Worm (Caenorhabditis elegans) whole organism, L4 larva: Measurements from ENCODE around the gene R04F11.5.

Experiments
- D1046.2 ChIP-seq: fragments of 200-800 bp; sonication (Bioruptor generic); IDR thresholded peaks from 2 replicates; pipeline ENCODE4 v1.3.6; 2022; ENCODE audit warnings: missing genetic modification characterization, missing compliant biosample characterization
- F37D6.2 ChIP-seq: sonication (generic microtip); optimal IDR thresholded peaks from 2 replicates; lab custom pipeline; 2016; ENCODE audit warnings: mild to moderate bottlenecking, missing genetic modification characterization, missing compliant biosample characterization
- F44E2.7 ChIP-seq: fragments of 200-800 bp; sonication (Bioruptor generic); IDR thresholded peaks from 2 replicates; pipeline ENCODE4 v2.1.2; 2022; ENCODE audit warnings: missing genetic modification characterization, missing compliant biosample characterization
- R02D3.7 ChIP-seq: fragments of 150-350 bp; sonication (generic microtip); optimal IDR thresholded peaks from 3 replicates; lab custom pipeline; 2014; ENCODE audit warnings: missing biosample characterization, missing genetic modification characterization
- T20F7.1 ChIP-seq: fragments of 200-800 bp; sonication (Bioruptor generic); optimal IDR thresholded peaks from 2 replicates; lab custom pipeline; 2018; ENCODE audit warnings: mild to moderate bottlenecking, missing genetic modification characterization, missing compliant biosample characterization
- T26A8.4 ChIP-seq: fragments of 200-800 bp; sonication (Bioruptor generic); IDR thresholded peaks from 2 replicates; pipeline ENCODE4 v1.3.6; 2022; ENCODE audit warnings: missing genetic modification characterization, missing compliant biosample characterization
- Y105C5A.15 ChIP-seq: fragments of 200-800 bp; sonication (Bioruptor generic); IDR thresholded peaks from 2 replicates; pipeline ENCODE4 v1.3.6; 2022; ENCODE audit warnings: missing genetic modification characterization, missing compliant biosample characterization
- Y48G9A.11 ChIP-seq: fragments of 200-800 bp; sonication (Bioruptor generic); IDR thresholded peaks from 2 replicates; pipeline ENCODE4 v1.3.6; 2022; ENCODE audit warnings: missing genetic modification reagents, missing genetic modification characterization, missing compliant biosample characterization
- Y75B8A.6 ChIP-seq: fragments of 200-800 bp; sonication (Bioruptor generic); IDR thresholded peaks from 2 replicates; pipeline ENCODE4 v1.3.6; 2022; ENCODE audit warnings: missing genetic modification reagents, missing genetic modification characterization, missing compliant biosample characterization
- ZK337.2 ChIP-seq: fragments of 200-800 bp; sonication (Bioruptor generic); IDR thresholded peaks from 2 replicates; pipeline ENCODE4 v1.3.6; 2022; ENCODE audit warnings: missing genetic modification reagents, missing genetic modification characterization, missing compliant biosample characterization
- aly-2 ChIP-seq: sonication (generic microtip); optimal IDR thresholded peaks from 2 replicates; lab custom pipeline; 2018; ENCODE audit warnings: missing biosample characterization, missing genetic modification characterization
- ama-1 ChIP-seq: fragments of 150-350 bp; optimal IDR thresholded peaks from 2 replicates; lab custom pipeline; 2014; ENCODE audit warnings: inconsistent platforms, mixed read lengths
- ceh-28 ChIP-seq: fragments of 150-350 bp; optimal IDR thresholded peaks from 2 replicates; lab custom pipeline; 2014; ENCODE audit warnings: missing biosample characterization, missing genetic modification reagents, missing genetic modification characterization
- ceh-32 ChIP-seq: sonication (generic microtip); optimal IDR thresholded peaks from 2 replicates; lab custom pipeline; 2016; ENCODE audit warnings: mild to moderate bottlenecking, missing genetic modification characterization, missing compliant biosample characterization; ENCODE audit not compliant: poor library complexity
- ceh-62 ChIP-seq: sonication (generic microtip); optimal IDR thresholded peaks from 2 replicates; lab custom pipeline; 2017; ENCODE audit warnings: missing biosample characterization, missing genetic modification characterization
- ceh-82 ChIP-seq: sonication (generic microtip); optimal IDR thresholded peaks from 2 replicates; lab custom pipeline; 2017; ENCODE audit warnings: missing biosample characterization, missing genetic modification characterization
- ces-1 ChIP-seq: fragments of 150-350 bp; sonication (generic microtip); optimal IDR thresholded peaks from 4 replicates; lab custom pipeline; 2014; ENCODE audit warnings: missing biosample characterization, missing genetic modification reagents, missing genetic modification characterization
- ctbp-1 ChIP-seq: fragments of 200-800 bp; sonication (Bioruptor generic); IDR thresholded peaks from 2 replicates; pipeline ENCODE4 v1.3.6; 2022; ENCODE audit warnings: missing genetic modification reagents, missing genetic modification characterization, missing compliant biosample characterization
- daf-16 ChIP-seq, 3 experiments: sonication (generic microtip); optimal IDR thresholded peaks; 2 replicates each; lab custom pipeline; 2016 to 2017; ENCODE audit warnings: missing genetic modification characterization in 3 of 3, missing genetic modification reagents in 3 of 3, mild to moderate bottlenecking in 2 of 3, missing compliant biosample characterization in 2 of 3, missing biosample characterization in 1 of 3, moderate library complexity in 1 of 3
- dmd-9 ChIP-seq: fragments of 200-800 bp; sonication (Bioruptor generic); IDR thresholded peaks from 2 replicates; pipeline ENCODE4 v1.3.6; 2022; ENCODE audit warnings: missing genetic modification reagents, missing genetic modification characterization, missing compliant biosample characterization
- dpl-1 ChIP-seq: fragments of 150-350 bp; optimal IDR thresholded peaks from 2 replicates; lab custom pipeline; 2014; ENCODE audit warnings: missing biosample characterization, missing genetic modification reagents, missing genetic modification characterization
- dve-1 ChIP-seq: sonication (generic microtip); optimal IDR thresholded peaks from 2 replicates; lab custom pipeline; 2017; ENCODE audit warnings: antibody characterized with exemption, mild to moderate bottlenecking, missing genetic modification characterization, missing compliant biosample characterization; ENCODE audit not compliant: insufficient read depth
- egl-27 ChIP-seq: sonication (generic microtip); optimal IDR thresholded peaks from 3 replicates; lab custom pipeline; 2017; ENCODE audit warnings: missing biosample characterization, missing genetic modification reagents, missing genetic modification characterization
- egl-43 ChIP-seq: fragments of 200-800 bp; sonication (Bioruptor generic); IDR thresholded peaks from 2 replicates; pipeline ENCODE4 v1.3.6; 2022; ENCODE audit warnings: missing genetic modification reagents, missing genetic modification characterization, missing compliant biosample characterization
- fkh-10 ChIP-seq: fragments of 150-350 bp; optimal IDR thresholded peaks from 2 replicates; lab custom pipeline; 2014; ENCODE audit warnings: missing biosample characterization, missing genetic modification reagents, missing genetic modification characterization
- fos-1 ChIP-seq: fragments of 150-350 bp; optimal IDR thresholded peaks from 2 replicates; lab custom pipeline; 2014; ENCODE audit warnings: missing biosample characterization, missing genetic modification characterization
- hlh-30 ChIP-seq: sonication (generic microtip); optimal IDR thresholded peaks from 2 replicates; lab custom pipeline; 2017; ENCODE audit warnings: antibody characterized with exemption, mild to moderate bottlenecking, missing genetic modification characterization, missing compliant biosample characterization; ENCODE audit not compliant: insufficient read depth
- hmg-1.1 ChIP-seq: fragments of 200-800 bp; sonication (Bioruptor generic); IDR thresholded peaks from 2 replicates; pipeline ENCODE4 v1.3.6; 2022; ENCODE audit warnings: missing genetic modification reagents, missing genetic modification characterization, missing compliant biosample characterization
- jun-1 ChIP-seq: fragments of 150-350 bp; optimal IDR thresholded peaks from 2 replicates; lab custom pipeline; 2014; ENCODE audit warnings: missing biosample characterization, missing genetic modification reagents, missing genetic modification characterization
- lin-15B ChIP-seq: fragments of 150-350 bp; sonication (generic microtip); optimal IDR thresholded peaks from 3 replicates; lab custom pipeline; 2014; ENCODE audit warnings: missing biosample characterization, missing genetic modification characterization
- lin-29 ChIP-seq: fragments of 200-800 bp; sonication (Bioruptor generic); IDR thresholded peaks from 2 replicates; pipeline ENCODE4 v1.3.6; 2022; ENCODE audit warnings: missing genetic modification reagents, missing genetic modification characterization, missing compliant biosample characterization
- lin-39 ChIP-seq: fragments of 150-350 bp; optimal IDR thresholded peaks from 2 replicates; lab custom pipeline; 2014; ENCODE audit warnings: missing biosample characterization, missing genetic modification reagents, missing genetic modification characterization
- madf-5 ChIP-seq, 2 experiments: fragments of 200-800 bp; sonication (Bioruptor generic); IDR thresholded peaks; 2 replicates each; pipeline ENCODE4 v1.3.6; 2022; ENCODE audit warnings: missing compliant biosample characterization in 2 of 2, missing genetic modification characterization in 2 of 2
- madf-9 ChIP-seq: fragments of 200-800 bp; sonication (Bioruptor generic); conservative IDR thresholded peaks from 2 replicates; pipeline ENCODE4 v1.3.6; 2022; ENCODE audit warnings: missing genetic modification reagents, missing genetic modification characterization, missing compliant biosample characterization
- mdl-1 ChIP-seq, 2 experiments: fragments of 150-350 bp in 1 of 2; sonication (generic microtip) in 1 of 2; optimal IDR thresholded peaks; 2 replicates each; lab custom pipeline; 2014 to 2017; ENCODE audit warnings: missing biosample characterization in 2 of 2, missing genetic modification characterization in 2 of 2
- mxl-2 ChIP-seq: fragments of 200-800 bp; sonication (Bioruptor generic); conservative IDR thresholded peaks from 2 replicates; pipeline ENCODE4 v1.3.6; 2022; ENCODE audit warnings: missing genetic modification reagents, missing genetic modification characterization, missing compliant biosample characterization
- mxl-3 ChIP-seq: fragments of 200-800 bp; sonication (Bioruptor generic); optimal IDR thresholded peaks from 2 replicates; lab custom pipeline; 2018; ENCODE audit warnings: mild to moderate bottlenecking, missing genetic modification characterization, missing compliant biosample characterization
- nhr-10 ChIP-seq: fragments of 150-350 bp; optimal IDR thresholded peaks from 2 replicates; lab custom pipeline; 2014; ENCODE audit warnings: missing biosample characterization, missing genetic modification characterization
- nhr-111 ChIP-seq: fragments of 200-800 bp; sonication (Bioruptor generic); optimal IDR thresholded peaks from 2 replicates; lab custom pipeline; 2018; ENCODE audit warnings: mild to moderate bottlenecking, missing genetic modification characterization, missing compliant biosample characterization
- nhr-25 ChIP-seq: sonication (generic microtip); optimal IDR thresholded peaks from 2 replicates; lab custom pipeline; 2017; ENCODE audit warnings: missing genetic modification characterization, mild to moderate bottlenecking, missing compliant biosample characterization, antibody characterized with exemption, moderate library complexity, borderline replicate concordance; ENCODE audit not compliant: insufficient read depth
- nhr-41 ChIP-seq: fragments of 200-800 bp; sonication (Bioruptor generic); IDR thresholded peaks from 2 replicates; pipeline ENCODE4 v1.3.6; 2022; ENCODE audit warnings: missing genetic modification reagents, missing genetic modification characterization, missing compliant biosample characterization
- nhr-48 ChIP-seq: sonication (generic microtip); optimal IDR thresholded peaks from 2 replicates; lab custom pipeline; 2016; ENCODE audit warnings: mild to moderate bottlenecking, missing genetic modification characterization, missing compliant biosample characterization
- pha-4 ChIP-seq, 2 experiments: fragments of 150-350 bp in 1 of 2; fragments of 200-800 bp in 1 of 2; sonication (Bioruptor generic) in 1 of 2; IDR thresholded peaks in 1 of 2; optimal IDR thresholded peaks in 1 of 2; 2 replicates each; pipeline versions ENCODE4 v1.3.6 to Lab custom; 2014 to 2022; ENCODE audit warnings: missing genetic modification characterization in 2 of 2, missing genetic modification reagents in 2 of 2, missing biosample characterization in 1 of 2, missing compliant biosample characterization in 1 of 2
- saeg-2 ChIP-seq: fragments of 200-800 bp; sonication (Bioruptor generic); IDR thresholded peaks from 2 replicates; pipeline ENCODE4 v1.3.6; 2022; ENCODE audit warnings: missing genetic modification reagents, missing genetic modification characterization, missing compliant biosample characterization
- set-16 ChIP-seq: fragments of 200-800 bp; sonication (Bioruptor generic); IDR thresholded peaks from 2 replicates; pipeline ENCODE4 v1.3.6; 2022; ENCODE audit warnings: missing genetic modification reagents, missing genetic modification characterization, missing compliant biosample characterization
- snpc-4 ChIP-seq: fragments of 150-350 bp; optimal IDR thresholded peaks from 2 replicates; lab custom pipeline; 2014; ENCODE audit warnings: missing biosample characterization, missing genetic modification characterization
- unc-130 ChIP-seq: sonication (generic microtip); optimal IDR thresholded peaks from 2 replicates; lab custom pipeline; 2016; ENCODE audit warnings: missing genetic modification reagents, missing genetic modification characterization, missing compliant biosample characterization
- zfp-3 ChIP-seq: fragments of 200-800 bp; sonication (Bioruptor generic); conservative IDR thresholded peaks from 2 replicates; pipeline ENCODE4 v1.3.6; 2022; ENCODE audit warnings: missing genetic modification reagents, missing genetic modification characterization, missing compliant biosample characterization
- zip-11 ChIP-seq: fragments of 200-800 bp; sonication (Bioruptor generic); IDR thresholded peaks from 2 replicates; pipeline ENCODE4 v1.3.6; 2022; ENCODE audit warnings: missing genetic modification characterization, missing compliant biosample characterization

R04F11.5 gene

DNA sequence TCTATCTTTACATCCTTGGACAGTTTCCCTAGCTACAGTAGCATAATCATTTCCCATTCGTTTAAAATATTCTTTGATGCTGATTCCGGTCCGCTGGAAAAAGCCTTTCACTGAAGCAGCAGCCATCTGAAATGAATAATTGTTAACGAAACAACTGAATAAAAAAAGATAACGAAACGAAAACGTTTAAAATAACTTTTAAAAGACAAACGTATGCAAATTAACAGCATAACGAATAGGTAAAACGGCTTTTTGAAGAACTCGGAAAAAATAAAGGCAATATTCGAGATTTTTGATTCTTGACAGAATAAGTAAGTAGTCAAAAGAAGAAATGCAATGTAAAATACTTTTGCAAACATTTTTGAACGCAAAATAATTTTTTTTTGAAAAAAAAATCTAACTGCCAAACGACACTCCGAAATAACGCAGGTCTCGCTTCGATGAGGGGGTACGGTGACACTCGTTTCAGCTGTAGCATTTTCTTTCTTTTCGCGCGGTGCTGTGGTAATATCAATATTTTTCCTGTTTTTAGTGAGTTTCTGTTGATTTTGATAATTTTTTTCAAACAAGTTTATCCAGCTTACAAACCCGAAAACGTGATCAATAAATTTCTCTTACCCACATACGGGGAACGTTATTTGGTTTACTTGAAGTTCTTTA is at the start of gene R04F11.5, which contains the start of gene R04F11.2 (continued):
- TF ChIP-seq nhr-41 (GFP tag; lab: Robert Waterston, UW), result no peak
- TF ChIP-seq dpl-1, result peak; percentile 86
- TF ChIP-seq aly-2, result no peak
- TF ChIP-seq Y105C5A.15, result no peak
- no peak for TF ChIP-seq fos-1 (tag; lab: Kevin White, UChicago)
- no peak for TF ChIP-seq saeg-2 (GFP tag; lab: Robert Waterston, UW)
- TF ChIP-seq mxl-2 (GFP tag; lab: Robert Waterston, UW), result no peak
- TF ChIP-seq mxl-3 (GFP tag; lab: Kevin White, UChicago), result no peak
- TF ChIP-seq zip-11 (GFP tag; lab: Robert Waterston, UW), result no peak
- no peak for TF ChIP-seq ceh-28 (tag; lab: Kevin White, UChicago)
- TF ChIP-seq snpc-4, result no peak
- peak; percentile 100 for TF ChIP-seq Y48G9A.11 (GFP tag; lab: Robert Waterston, UW)
- TF ChIP-seq nhr-25 (tag; lab: Kevin White, UChicago), result peak; percentile 2
- no peak for TF ChIP-seq lin-39 (tag; lab: Kevin White, UChicago)
- no peak for TF ChIP-seq madf-5 (GFP tag; IDR thresholded peaks at IDR 0.05; lab: Robert Waterston, UW)
- no peak for TF ChIP-seq ces-1 (GFP tag; lab: Kevin White, UChicago)
- no peak for TF ChIP-seq zfp-3 (GFP tag; lab: Robert Waterston, UW)
- no peak for TF ChIP-seq dmd-9 (GFP tag; lab: Robert Waterston, UW)
- TF ChIP-seq F44E2.7 (GFP tag; lab: Robert Waterston, UW), result no peak
- TF ChIP-seq D1046.2, result peak; percentile 99
- TF ChIP-seq ctbp-1 (GFP tag; lab: Robert Waterston, UW), result no peak
- TF ChIP-seq madf-9 (GFP tag; lab: Robert Waterston, UW), result no peak
- TF ChIP-seq T20F7.1 (GFP tag; lab: Kevin White, UChicago), result peak; percentile 98
- TF ChIP-seq pha-4 (GFP tag; IDR thresholded peaks at IDR 0.05; lab: Robert Waterston, UW), result no peak; the same call in 1 of the 2 replicates
- no peak for TF ChIP-seq pha-4 (tag; optimal IDR thresholded peaks at IDR 0.05; lab: Kevin White, UChicago)
- no peak for TF ChIP-seq ceh-32 (tag; lab: Kevin White, UChicago)
- TF ChIP-seq ama-1 (lab: Kevin White, UChicago), result peak; percentile 40
- no peak for TF ChIP-seq egl-27 (tag; lab: Kevin White, UChicago)
- TF ChIP-seq lin-29 (GFP tag; lab: Robert Waterston, UW), result no peak
- TF ChIP-seq R02D3.7 (tag; lab: Kevin White, UChicago), result no peak
- no peak for TF ChIP-seq set-16
- TF ChIP-seq dve-1 (tag; lab: Kevin White, UChicago), result peak; percentile 81
- TF ChIP-seq fkh-10, result peak; percentile 28
- TF ChIP-seq jun-1 (tag; lab: Kevin White, UChicago), result no peak
- no peak for TF ChIP-seq ZK337.2 (GFP tag; lab: Robert Waterston, UW)
- no peak for TF ChIP-seq Y75B8A.6 (GFP tag; lab: Robert Waterston, UW)
- peak; percentile 60 for TF ChIP-seq unc-130
- no peak for TF ChIP-seq mdl-1 (tag; optimal IDR thresholded peaks at IDR 0.05; lab: Kevin White, UChicago)
- TF ChIP-seq hmg-1.1, result peak; percentile 49; the same call in 1 of the 2 replicates
- TF ChIP-seq nhr-111 (GFP tag; lab: Kevin White, UChicago), result no peak
- TF ChIP-seq F37D6.2, result no peak
- TF ChIP-seq ceh-82 (tag; lab: Kevin White, UChicago), result no peak
- no peak for TF ChIP-seq lin-15B (tag; lab: Kevin White, UChicago)
- TF ChIP-seq nhr-10 (tag; lab: Kevin White, UChicago), result no peak
- peak; percentile 67 for TF ChIP-seq hlh-30 (tag; lab: Kevin White, UChicago)
- TF ChIP-seq egl-43, result no peak
- TF ChIP-seq nhr-48 (tag; lab: Kevin White, UChicago), result no peak
- no peak for TF ChIP-seq daf-16 (GFP tag; optimal IDR thresholded peaks at IDR 0.05; lab: Kevin White, UChicago)
- no peak for TF ChIP-seq daf-16 (tag; optimal IDR thresholded peaks at IDR 0.05; lab: Kevin White, UChicago)
- no peak for TF ChIP-seq T26A8.4 (GFP tag; lab: Robert Waterston, UW)
- no peak for TF ChIP-seq ceh-62 (tag; lab: Kevin White, UChicago)
